Fruit fly (Drosophila melanogaster) whole organism: ENCODE data around the gene CG43330.

Experiments used
- CG8478 ChIP-seq: fragments of >200 bp; optimal IDR thresholded peaks from 2 replicates; lab custom pipeline; 2018; ENCODE audit warnings: inconsistent platforms
- Dll ChIP-seq: fragments of >200 bp; optimal IDR thresholded peaks from 2 replicates; lab custom pipeline; 2017
- pan ChIP-seq: fragments of >200 bp; optimal IDR thresholded peaks from 2 replicates; lab custom pipeline; 2017
- psq ChIP-seq: fragments of >200 bp; optimal IDR thresholded peaks from 2 replicates; lab custom pipeline; 2017
- usp ChIP-seq: fragments of >200 bp; optimal IDR thresholded peaks from 2 replicates; lab custom pipeline; 2017; ENCODE audit warnings: missing biosample characterization, missing genetic modification characterization, mixed read lengths

DNA sequence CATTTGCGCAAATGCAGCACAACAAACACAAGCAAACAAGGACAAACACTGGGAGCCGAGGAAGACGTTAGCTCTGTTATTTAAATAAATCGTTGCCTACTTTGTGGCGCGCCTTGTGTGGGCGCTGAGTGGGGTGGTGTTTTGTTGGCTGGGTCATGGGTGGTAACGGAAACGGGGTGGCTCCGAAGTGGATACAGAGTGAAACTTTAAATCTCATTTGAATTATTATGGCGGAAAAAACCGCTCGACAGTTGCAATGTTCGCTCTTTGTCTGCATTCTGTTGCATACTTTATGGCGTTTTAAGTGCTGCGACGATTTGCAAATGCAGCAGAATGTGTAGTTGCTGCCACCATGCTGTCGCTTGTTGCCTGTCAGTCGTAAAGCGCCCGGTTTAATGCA lies 6.6 kb downstream of the CG43330 start:
- no peak for TF ChIP-seq pan
- no peak for TF ChIP-seq Dll (lab: Kevin White, UChicago)
- no peak for TF ChIP-seq CG8478 (lab: Kevin White, UChicago)
- TF ChIP-seq psq (lab: Kevin White, UChicago) = no peak
- TF ChIP-seq usp (GFP tag; lab: Kevin White, UChicago) = no peak
